Worm (Caenorhabditis elegans): ENCODE measurements around the gene acbp-7.

acbp-7 gene

ce11 chrIII:4854918-4855317 lies 17.4 kb downstream of the acbp-7 start, which contains the start of gene C35D10.8:
C35D10.8 (plus strand) TSS chrIII:4855218.
- TF ChIP-seq tbx-37 (GFP tag; conservative IDR thresholded peaks at IDR 0.05): no peak

- TF ChIP-seq hmbx-1 (tag; optimal IDR thresholded peaks at IDR 0.05) (no peak), ama-1 (optimal IDR thresholded peaks at IDR 0.05) (no peak), hnd-1 (tag; optimal IDR thresholded peaks at IDR 0.05) (no peak), pes-1 (GFP tag; IDR thresholded peaks at IDR 0.05) (no peak), aly-1 (tag; optimal IDR thresholded peaks at IDR 0.05) (no peak), B0310.2 (tag; optimal IDR thresholded peaks at IDR 0.05) (no peak), F13C5.2 (tag; optimal IDR thresholded peaks at IDR 0.05) (no peak), tra-4 (tag; optimal IDR thresholded peaks at IDR 0.05) (no peak), sea-1 (GFP tag; conservative IDR thresholded peaks at IDR 0.05) (no peak), ceh-13 (GFP tag; optimal IDR thresholded peaks at IDR 0.05) (no peak), ceh-36 (tag; optimal IDR thresholded peaks at IDR 0.05) (no peak), hmg-4 (GFP tag; optimal IDR thresholded peaks at IDR 0.05) (no peak), flt-1 (GFP tag; IDR thresholded peaks at IDR 0.05) (no peak), tbx-37 (GFP tag; conservative IDR thresholded peaks at IDR 0.05) (no peak), scrt-1 (GFP tag; IDR thresholded peaks at IDR 0.05) (no peak), tbx-11 (GFP tag; IDR thresholded peaks at IDR 0.05) (no peak), ets-7 (tag; optimal IDR thresholded peaks at IDR 0.05) (no peak)
Measured at ce11 chrIII:4856109-4856508, 18.6 kb downstream of the acbp-7 start, which contains the start of gene C35D10.7. C35D10.7 (plus strand) TSS chrIII:4856193.

- TF ChIP-seq ceh-13 (GFP tag; optimal IDR thresholded peaks at IDR 0.05) (no peak), ets-7 (tag; optimal IDR thresholded peaks at IDR 0.05) (no peak), ama-1 (optimal IDR thresholded peaks at IDR 0.05) (no peak), hnd-1 (tag; optimal IDR thresholded peaks at IDR 0.05) (no peak)
Measured at ce11 chrIII:4856992-4857391, 19.5 kb downstream of the acbp-7 start.

ce11 chrIII:4859039-4859438 lies 21.5 kb downstream of the acbp-7 start, which contains the start of gene C35D10.6:
C35D10.6 (plus strand) TSS chrIII:4859339.
- no peak for TF ChIP-seq tbx-37 (GFP tag; conservative IDR thresholded peaks at IDR 0.05)
- TF ChIP-seq ets-7 (tag; optimal IDR thresholded peaks at IDR 0.05): no peak
- TF ChIP-seq flt-1 (GFP tag; IDR thresholded peaks at IDR 0.05): no peak
- no peak for TF ChIP-seq B0310.2 (tag; optimal IDR thresholded peaks at IDR 0.05)
- TF ChIP-seq hmbx-1 (tag; optimal IDR thresholded peaks at IDR 0.05): no peak
- TF ChIP-seq tbx-11 (GFP tag; IDR thresholded peaks at IDR 0.05): no peak
- TF ChIP-seq ceh-36 (tag; optimal IDR thresholded peaks at IDR 0.05): no peak
- TF ChIP-seq hnd-1 (tag; optimal IDR thresholded peaks at IDR 0.05): no peak
- no peak for TF ChIP-seq ceh-13 (GFP tag; optimal IDR thresholded peaks at IDR 0.05)
- TF ChIP-seq ama-1 (optimal IDR thresholded peaks at IDR 0.05): no peak
- no peak for TF ChIP-seq F13C5.2 (tag; optimal IDR thresholded peaks at IDR 0.05)

ce11 chrIII:4861744-4862401 lies 24.3 kb downstream of the acbp-7 start, which contains the start of the genes C35D10.10 and C35D10.5:
C35D10.10 (minus strand) TSS chrIII:4861794.
C35D10.5 (plus strand) TSS chrIII:4862351.
- TF ChIP-seq ceh-13 (GFP tag; optimal IDR thresholded peaks at IDR 0.05) (no peak), ets-7 (tag; optimal IDR thresholded peaks at IDR 0.05) (no peak), hmbx-1 (tag; optimal IDR thresholded peaks at IDR 0.05) (no peak), ceh-36 (tag; optimal IDR thresholded peaks at IDR 0.05) (no peak), aly-1 (tag; optimal IDR thresholded peaks at IDR 0.05) (no peak), ama-1 (optimal IDR thresholded peaks at IDR 0.05) (no peak)

ce11 chrIII:4863127-4863526 lies 25.6 kb downstream of the acbp-7 start, which contains the start of gene coq-8:
coq-8 (plus strand) TSS chrIII:4863427.
- TF ChIP-seq hmg-4 (GFP tag; optimal IDR thresholded peaks at IDR 0.05) (no peak), tbx-11 (GFP tag; IDR thresholded peaks at IDR 0.05) (no peak), aly-1 (tag; optimal IDR thresholded peaks at IDR 0.05) (no peak), ama-1 (optimal IDR thresholded peaks at IDR 0.05) (no peak)

- TF ChIP-seq aly-1 (tag; optimal IDR thresholded peaks at IDR 0.05) (no peak), hmg-4 (GFP tag; optimal IDR thresholded peaks at IDR 0.05) (no peak), F13C5.2 (tag; optimal IDR thresholded peaks at IDR 0.05) (no peak), tbx-11 (GFP tag; IDR thresholded peaks at IDR 0.05) (no peak), hnd-1 (tag; optimal IDR thresholded peaks at IDR 0.05) (no peak), tbx-37 (GFP tag; conservative IDR thresholded peaks at IDR 0.05) (no peak), scrt-1 (GFP tag; IDR thresholded peaks at IDR 0.05) (no peak)
Measured at ce11 chrIII:4866762-4867161, 29.2 kb downstream of the acbp-7 start, which contains the start of gene C35D10.17. C35D10.17 (plus strand) TSS chrIII:4867062.

- TF ChIP-seq scrt-1 (GFP tag; IDR thresholded peaks at IDR 0.05) (no peak), hmg-4 (GFP tag; optimal IDR thresholded peaks at IDR 0.05) (no peak), tbx-11 (GFP tag; IDR thresholded peaks at IDR 0.05) (no peak), ceh-36 (tag; optimal IDR thresholded peaks at IDR 0.05) (no peak), hmbx-1 (tag; optimal IDR thresholded peaks at IDR 0.05) (no peak), tra-4 (tag; optimal IDR thresholded peaks at IDR 0.05) (no peak), sea-1 (GFP tag; conservative IDR thresholded peaks at IDR 0.05) (no peak), flt-1 (GFP tag; IDR thresholded peaks at IDR 0.05) (no peak), ceh-13 (GFP tag; optimal IDR thresholded peaks at IDR 0.05) (no peak), B0310.2 (tag; optimal IDR thresholded peaks at IDR 0.05) (no peak), ama-1 (optimal IDR thresholded peaks at IDR 0.05) (no peak), hnd-1 (tag; optimal IDR thresholded peaks at IDR 0.05) (no peak), tbx-37 (GFP tag; conservative IDR thresholded peaks at IDR 0.05) (no peak), F13C5.2 (tag; optimal IDR thresholded peaks at IDR 0.05) (no peak)
Measured at ce11 chrIII:4868643-4869042, 31.1 kb downstream of the acbp-7 start, which contains the start of the genes msd-4 and C35D10.3. msd-4 (minus strand) TSS chrIII:4868743. C35D10.3 (plus strand) TSS chrIII:4868921.

All from whole organism, early embryonic.